Worm (Caenorhabditis elegans) whole organism, mixed stage, embryonic: ENCODE results near the gene T26E4.10.
"Not testable (repeated sequence)": the region's sequence is repeated elsewhere in the genome, so short reads cannot be mapped to it uniquely, and the experiment has no call there.

Experiments used
- blmp-1 ChIP-seq: fragments of 150-350 bp; optimal IDR thresholded peaks from 2 replicates; lab custom pipeline; 2014; ENCODE audit warnings: missing biosample characterization, missing genetic modification characterization
- ces-1 ChIP-seq: fragments of 150-350 bp; optimal IDR thresholded peaks from 2 replicates; lab custom pipeline; 2014; ENCODE audit warnings: missing biosample characterization, missing genetic modification reagents, missing genetic modification characterization
- elt-1 ChIP-seq: sonication (generic microtip); optimal IDR thresholded peaks from 2 replicates; lab custom pipeline; 2017; ENCODE audit warnings: missing genetic modification characterization, mild to moderate bottlenecking, missing compliant biosample characterization, antibody characterized with exemption, moderate library complexity, borderline replicate concordance; ENCODE audit not compliant: insufficient read depth
- flh-1 ChIP-seq: fragments of 200-800 bp; sonication (Bioruptor generic); optimal IDR thresholded peaks from 2 replicates; lab custom pipeline; 2018; ENCODE audit warnings: mild to moderate bottlenecking, missing genetic modification characterization, moderate library complexity, missing compliant biosample characterization
- lsy-2 ChIP-seq: fragments of 150-350 bp; optimal IDR thresholded peaks from 2 replicates; lab custom pipeline; 2014; ENCODE audit warnings: missing biosample characterization, missing genetic modification characterization
- nhr-237 ChIP-seq: fragments of 150-350 bp; optimal IDR thresholded peaks from 2 replicates; lab custom pipeline; 2014; ENCODE audit warnings: missing biosample characterization, missing genetic modification characterization
- nhr-76 ChIP-seq: sonication (generic microtip); optimal IDR thresholded peaks from 2 replicates; lab custom pipeline; 2017; ENCODE audit warnings: missing biosample characterization, missing genetic modification characterization
- pha-4 ChIP-seq: fragments of 150-350 bp; optimal IDR thresholded peaks from 2 replicates; lab custom pipeline; 2018; ENCODE audit warnings: missing biosample characterization, missing genetic modification reagents, missing genetic modification characterization
- snpc-4 ChIP-seq: fragments of 150-350 bp; optimal IDR thresholded peaks from 2 replicates; lab custom pipeline; 2014; ENCODE audit warnings: missing biosample characterization, missing genetic modification characterization

DNA sequence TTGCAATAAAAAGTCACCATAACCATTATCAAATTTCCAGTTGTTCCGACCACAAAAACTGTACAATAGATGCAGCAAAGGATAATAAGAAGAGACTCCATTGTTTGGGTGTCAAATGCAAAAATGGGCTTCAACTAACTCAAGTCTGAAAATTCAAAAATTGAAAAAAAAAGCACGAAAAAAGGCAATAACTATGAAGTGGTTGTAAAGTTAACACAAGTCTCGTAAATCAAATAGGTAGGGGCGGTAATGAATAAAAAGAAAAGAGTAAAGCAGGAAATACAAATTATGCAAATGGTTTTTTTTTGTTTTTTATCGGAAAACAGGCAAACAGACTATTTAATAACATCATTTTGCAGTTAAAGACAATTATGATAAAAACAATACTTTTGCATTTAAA is 9.4 kb upstream of the T26E4.10 start, which contains the start of gene srsx-38:
- not testable (repeated sequence) for TF ChIP-seq lsy-2 (tag; lab: Kevin White, UChicago); ces-1 (GFP tag; lab: Kevin White, UChicago); snpc-4 (tag; lab: Kevin White, UChicago); blmp-1 (tag; lab: Kevin White, UChicago); pha-4 (tag; lab: Kevin White, UChicago); elt-1; flh-1 (GFP tag; lab: Kevin White, UChicago); nhr-76 (tag; lab: Kevin White, UChicago); nhr-237 (tag; lab: Kevin White, UChicago)
